Fruit fly (Drosophila melanogaster) whole organism, pupa: ENCODE data around the gene tst.

Experiments
- CG10348 ChIP-seq: fragments of 200-800 bp; sonication (Bioruptor generic); IDR thresholded peaks from 2 replicates; pipeline ENCODE4 v1.3.6; 2022; ENCODE audit warnings: missing biosample characterization, missing genetic modification characterization
- CG12605 ChIP-seq: fragments of 200-800 bp; sonication (Bioruptor generic); IDR thresholded peaks from 2 replicates; pipeline ENCODE4 v1.3.6; 2022; ENCODE audit warnings: missing biosample characterization, missing genetic modification characterization
- CG13204 ChIP-seq: fragments of 200-800 bp; sonication (Bioruptor generic); optimal IDR thresholded peaks from 2 replicates; lab custom pipeline; 2018; ENCODE audit warnings: missing biosample characterization, mild to moderate bottlenecking, missing genetic modification characterization, moderate library complexity
- CG14655 ChIP-seq: fragments of 200-800 bp; sonication (Bioruptor generic); optimal IDR thresholded peaks from 3 replicates; lab custom pipeline; 2017; ENCODE audit warnings: mild to moderate bottlenecking, missing biosample characterization, missing genetic modification reagents, missing genetic modification characterization
- CG15710 ChIP-seq: fragments of 200-800 bp; sonication (Bioruptor generic); optimal IDR thresholded peaks from 2 replicates; lab custom pipeline; 2018; ENCODE audit warnings: missing biosample characterization, mild to moderate bottlenecking, missing genetic modification characterization, moderate library complexity
- CG17806 ChIP-seq: fragments of 200-800 bp; sonication (Bioruptor generic); optimal IDR thresholded peaks from 2 replicates; lab custom pipeline; 2018; ENCODE audit warnings: missing biosample characterization, mild to moderate bottlenecking, missing genetic modification characterization, moderate library complexity
- CG32121 ChIP-seq: fragments of 200-800 bp; sonication (Bioruptor generic); IDR thresholded peaks from 2 replicates; pipeline ENCODE4 v1.3.6; 2022; ENCODE audit warnings: missing biosample characterization, missing genetic modification characterization
- CG34367 ChIP-seq: fragments of 200-800 bp; sonication (Bioruptor generic); optimal IDR thresholded peaks from 2 replicates; lab custom pipeline; 2018; ENCODE audit warnings: missing biosample characterization, mild to moderate bottlenecking, missing genetic modification characterization
- CG4496 ChIP-seq: fragments of 200-800 bp; sonication (Bioruptor generic); IDR thresholded peaks from 3 replicates; pipeline ENCODE4 v1.3.6; 2022; ENCODE audit warnings: missing biosample characterization, missing genetic modification characterization
- CG8159 ChIP-seq: fragments of 200-800 bp; sonication (Bioruptor generic); optimal IDR thresholded peaks from 3 replicates; lab custom pipeline; 2018; ENCODE audit warnings: missing biosample characterization, mild to moderate bottlenecking, missing genetic modification characterization, moderate library complexity
- CG8301 ChIP-seq: fragments of 200-800 bp; sonication (Bioruptor generic); optimal IDR thresholded peaks from 2 replicates; lab custom pipeline; 2018; ENCODE audit warnings: missing biosample characterization, mild to moderate bottlenecking, missing genetic modification characterization
- CG9948 ChIP-seq: fragments of 200-800 bp; sonication (Bioruptor generic); optimal IDR thresholded peaks from 2 replicates; lab custom pipeline; 2018; ENCODE audit warnings: missing biosample characterization, mild to moderate bottlenecking, missing genetic modification characterization, moderate library complexity
- D1 ChIP-seq: fragments of 200-800 bp; sonication (Bioruptor generic); optimal IDR thresholded peaks from 2 replicates; lab custom pipeline; 2018; ENCODE audit warnings: missing biosample characterization, mild to moderate bottlenecking, missing genetic modification characterization, moderate library complexity
- EcR ChIP-seq: fragments of 200-800 bp; sonication (Bioruptor generic); optimal IDR thresholded peaks from 3 replicates; lab custom pipeline; 2019; ENCODE audit warnings: missing biosample characterization, missing genetic modification characterization, mild to moderate bottlenecking, moderate library complexity, missing genetic modification reagents
- Ets98B ChIP-seq: fragments of 200-800 bp; sonication (Bioruptor generic); IDR thresholded peaks from 2 replicates; pipeline ENCODE4 v1.3.6; 2022; ENCODE audit warnings: missing biosample characterization, missing genetic modification characterization
- Pif1A ChIP-seq: fragments of 200-800 bp; sonication (Bioruptor generic); optimal IDR thresholded peaks from 3 replicates; lab custom pipeline; 2016; ENCODE audit warnings: missing biosample characterization, missing genetic modification characterization
- Pif1B ChIP-seq: fragments of 200-800 bp; sonication (Bioruptor generic); optimal IDR thresholded peaks from 3 replicates; lab custom pipeline; 2016; ENCODE audit warnings: missing biosample characterization, missing genetic modification characterization
- Snoo ChIP-seq: fragments of 200-800 bp; sonication (Bioruptor generic); optimal IDR thresholded peaks from 3 replicates; lab custom pipeline; 2017; ENCODE audit warnings: missing biosample characterization, mild to moderate bottlenecking, missing genetic modification characterization, inconsistent platforms
- fd96Ca ChIP-seq: fragments of 200-800 bp; sonication (Bioruptor generic); IDR thresholded peaks from 3 replicates; pipeline ENCODE4 v1.3.6; 2022; ENCODE audit warnings: missing biosample characterization, missing genetic modification characterization
- gl ChIP-seq: fragments of 200-800 bp; sonication (Bioruptor generic); optimal IDR thresholded peaks from 2 replicates; lab custom pipeline; 2018; ENCODE audit warnings: missing biosample characterization, mild to moderate bottlenecking, missing genetic modification characterization
- rn ChIP-seq: fragments of 200-800 bp; sonication (Bioruptor generic); IDR thresholded peaks from 2 replicates; pipeline ENCODE4 v1.3.6; 2022; ENCODE audit warnings: missing biosample characterization, missing genetic modification characterization

Gene tst

DNA sequence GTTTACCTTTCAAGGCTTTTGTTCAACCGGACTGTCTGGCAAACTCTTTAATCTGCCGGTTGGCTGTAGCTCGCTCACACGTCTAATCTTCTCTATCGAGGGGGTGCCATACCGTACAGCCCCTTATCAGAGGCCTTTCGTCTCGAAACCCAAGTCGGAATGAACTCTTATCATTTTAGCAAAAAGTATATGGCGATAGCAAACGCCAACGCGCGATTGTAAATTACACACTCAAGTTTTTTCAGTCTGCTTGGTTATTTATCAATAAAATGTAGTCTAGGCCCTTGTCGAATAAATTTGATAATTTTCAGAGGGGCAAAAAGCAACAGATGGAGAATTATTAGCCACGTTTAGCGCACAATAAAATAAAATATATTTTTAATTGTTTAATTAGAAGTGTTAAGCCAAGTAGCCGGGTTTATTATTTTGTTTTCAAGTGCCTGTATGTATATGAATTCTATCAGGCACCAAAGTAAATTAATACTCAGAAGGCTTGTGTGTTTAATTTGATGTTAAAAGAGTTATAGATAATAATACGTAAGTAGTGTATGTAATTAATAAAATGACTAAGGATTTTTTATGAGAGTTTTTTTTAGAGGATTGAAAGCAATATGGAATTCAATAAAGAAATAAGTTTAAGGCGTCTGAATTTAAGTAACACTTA lies 47.7 kb downstream of the tst start:
- TF ChIP-seq CG12605 (no peak), EcR (GFP tag; lab: Kevin White, UChicago) (peak; percentile 61)

DNA sequence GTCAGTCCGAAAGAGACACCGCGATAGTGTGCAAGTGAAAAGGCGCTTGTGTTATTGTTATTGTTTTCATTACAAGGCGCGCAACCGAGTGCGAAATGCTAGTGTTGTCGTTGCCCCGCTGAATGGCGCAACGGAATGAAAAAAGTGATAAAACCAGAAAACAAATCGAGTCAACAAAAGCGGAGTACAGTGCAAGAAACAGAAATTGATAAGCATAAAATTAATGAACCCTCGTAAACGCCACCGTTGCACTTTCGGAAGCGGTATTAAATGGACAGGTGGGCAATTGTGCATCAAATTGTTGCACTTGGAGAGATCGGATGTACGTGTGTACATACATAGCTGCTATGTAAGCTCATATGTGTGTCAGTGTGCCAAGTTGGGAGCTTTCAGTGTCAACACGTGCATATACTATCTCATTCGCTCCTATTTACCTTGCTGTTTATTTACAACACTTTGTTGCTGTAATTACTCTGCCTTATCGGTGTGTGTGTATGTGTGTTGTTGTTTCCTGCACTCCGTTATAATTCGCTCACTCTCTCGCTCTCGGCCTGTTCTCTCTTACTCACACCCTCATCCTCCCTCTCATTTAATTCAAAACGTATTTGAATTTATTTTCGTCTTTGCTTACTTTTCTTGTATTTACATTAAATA lies 49.2 kb downstream of the tst start:
- TF ChIP-seq CG4496 (GFP tag; lab: Robert Waterston, UW) = peak; percentile 55; the same call in 1 of the 3 replicates
- peak; percentile 42 for TF ChIP-seq CG8159 (tag; lab: Kevin White, UChicago)
- peak; percentile 23 for TF ChIP-seq CG15710 (tag; lab: Kevin White, UChicago)
- no peak for TF ChIP-seq CG9948 (tag; lab: Kevin White, UChicago)
- TF ChIP-seq rn (GFP tag; lab: Robert Waterston, UW) = no peak
- TF ChIP-seq CG10348 = no peak
- TF ChIP-seq fd96Ca = peak; percentile 56
- TF ChIP-seq D1 (tag; lab: Kevin White, UChicago) = no peak
- peak; percentile 36 for TF ChIP-seq CG17806 (tag; lab: Kevin White, UChicago)
- no peak for TF ChIP-seq Pif1A (GFP tag; lab: Kevin White, UChicago)
- TF ChIP-seq CG14655 = peak; percentile 40
- TF ChIP-seq Snoo (tag; lab: Kevin White, UChicago) = no peak
- peak; percentile 40 for TF ChIP-seq CG8301 (tag; lab: Kevin White, UChicago)
- peak; percentile 79 for TF ChIP-seq gl
- peak; percentile 29 for TF ChIP-seq Pif1B (GFP tag; lab: Kevin White, UChicago)
- TF ChIP-seq CG34367 (tag; lab: Kevin White, UChicago) = peak; percentile 41
- peak; percentile 73 for TF ChIP-seq EcR (GFP tag; lab: Kevin White, UChicago)
- no peak for TF ChIP-seq CG13204 (GFP tag; lab: Kevin White, UChicago)
- TF ChIP-seq Ets98B (GFP tag; lab: Robert Waterston, UW) = peak; percentile 60
- no peak; the same call in 1 of the 2 replicates for TF ChIP-seq CG12605
- peak; percentile 68 for TF ChIP-seq CG32121 (GFP tag; lab: Robert Waterston, UW)

DNA sequence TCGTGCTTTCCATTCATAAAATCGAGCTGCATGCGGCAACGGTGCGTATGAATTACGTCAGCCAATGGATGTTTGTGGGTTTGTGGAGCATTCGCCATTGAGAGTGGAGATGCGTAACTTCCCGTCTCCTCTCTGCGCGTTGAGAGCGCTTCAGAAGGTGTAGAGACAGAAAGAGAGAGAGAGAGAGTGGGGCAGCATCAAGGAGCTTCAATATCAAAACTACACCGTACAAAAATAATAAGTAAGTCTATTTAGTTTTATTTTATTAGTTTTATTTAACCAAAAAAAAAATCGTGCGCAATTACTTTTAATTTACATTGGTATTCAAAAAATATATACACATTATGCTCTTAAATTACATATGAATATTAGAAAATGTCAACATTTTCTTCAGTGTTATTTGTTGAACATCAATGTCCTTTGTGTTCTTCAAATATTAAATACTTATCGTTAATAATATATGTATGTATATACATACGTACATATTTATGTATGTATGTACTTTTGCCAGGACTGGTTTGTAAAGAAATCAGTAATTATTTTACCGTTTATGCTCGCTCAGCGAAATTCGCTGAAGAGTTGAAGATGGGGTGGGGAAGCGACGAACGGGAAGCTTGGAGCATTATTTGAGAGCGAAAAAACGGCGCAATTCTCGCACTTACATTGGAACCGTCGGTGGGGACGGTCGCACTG lies 49.8 kb downstream of the tst start, which contains the start of gene CG10365:
CG10365 (plus strand) TSS at position 652 of the 693 bp plus-strand sequence.
- TF ChIP-seq Pif1A (GFP tag; lab: Kevin White, UChicago) = peak; percentile 70
- TF ChIP-seq Ets98B (GFP tag; lab: Robert Waterston, UW) = peak; percentile 78
- TF ChIP-seq Snoo (tag; lab: Kevin White, UChicago) = peak; percentile 87
- peak; percentile 94 for TF ChIP-seq CG8301 (tag; lab: Kevin White, UChicago)
- TF ChIP-seq fd96Ca = no peak
- TF ChIP-seq rn (GFP tag; lab: Robert Waterston, UW) = peak; percentile 86
- peak; percentile 97 for TF ChIP-seq CG8159 (tag; lab: Kevin White, UChicago)
- TF ChIP-seq CG12605 = peak; percentile 93
- peak; percentile 96 for TF ChIP-seq D1 (tag; lab: Kevin White, UChicago)
- peak; percentile 55 for TF ChIP-seq CG13204 (GFP tag; lab: Kevin White, UChicago)
- TF ChIP-seq EcR (GFP tag; lab: Kevin White, UChicago) = peak; percentile 41
- TF ChIP-seq gl = peak; percentile 45
- peak; percentile 96 for TF ChIP-seq CG9948 (tag; lab: Kevin White, UChicago)
- peak; percentile 56 for TF ChIP-seq Pif1B (GFP tag; lab: Kevin White, UChicago)
- peak; percentile 89 for TF ChIP-seq CG14655
- TF ChIP-seq CG10348 = no peak; the same call in 1 of the 2 replicates
- peak; percentile 88 for TF ChIP-seq CG32121 (GFP tag; lab: Robert Waterston, UW)
- TF ChIP-seq CG17806 (tag; lab: Kevin White, UChicago) = peak; percentile 94
- TF ChIP-seq CG34367 (tag; lab: Kevin White, UChicago) = peak; percentile 86
- peak; percentile 90 for TF ChIP-seq CG4496 (GFP tag; lab: Robert Waterston, UW)
- peak; percentile 93 for TF ChIP-seq CG15710 (tag; lab: Kevin White, UChicago)

DNA sequence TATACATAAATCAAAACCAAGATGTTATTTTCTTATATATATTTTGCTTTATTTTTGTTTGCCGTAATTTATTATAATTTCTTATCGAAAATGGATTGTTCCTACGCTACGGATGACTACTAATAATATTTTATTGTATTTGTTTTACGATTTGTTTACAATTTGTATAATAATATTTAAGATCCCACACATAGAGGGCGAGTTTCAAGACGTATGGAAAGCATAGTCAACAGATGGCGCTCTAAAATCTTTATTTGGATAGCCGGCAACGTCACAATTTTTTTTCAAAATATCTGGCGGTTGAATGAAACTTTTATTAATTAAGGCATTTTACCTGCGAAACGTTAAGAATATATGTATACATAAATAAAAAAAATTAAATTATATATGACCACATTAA lies 50.7 kb downstream of the tst start:
- no peak for TF ChIP-seq CG9948 (tag; lab: Kevin White, UChicago)
- TF ChIP-seq CG8301 (tag; lab: Kevin White, UChicago) = no peak
- TF ChIP-seq D1 (tag; lab: Kevin White, UChicago) = peak; percentile 84
- TF ChIP-seq CG15710 (tag; lab: Kevin White, UChicago) = no peak

DNA sequence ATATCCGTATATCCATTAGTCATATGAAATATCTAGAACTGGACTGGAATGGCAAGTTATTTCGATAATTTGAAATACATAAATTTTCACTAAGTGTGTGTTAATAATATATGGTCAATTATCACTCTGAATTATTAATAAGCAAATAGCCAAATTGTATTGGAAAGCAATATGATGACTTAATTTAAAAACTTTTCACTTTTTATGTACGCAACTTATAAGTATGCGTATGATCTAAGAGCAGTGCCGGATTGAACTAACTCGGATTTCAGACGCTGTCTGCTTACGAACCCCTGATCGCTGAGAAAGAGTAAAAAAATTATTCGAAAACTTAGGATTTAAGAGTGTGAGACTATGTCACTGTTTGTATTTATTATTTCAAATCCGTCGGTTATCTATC lies 51.1 kb downstream of the tst start, which contains the start of gene CG10232:
CG10232 (minus strand) TSS at position 101 of the 400 bp plus-strand sequence.
- TF ChIP-seq CG9948 (tag; lab: Kevin White, UChicago) (no peak), D1 (tag; lab: Kevin White, UChicago) (no peak), CG15710 (tag; lab: Kevin White, UChicago) (no peak), CG10348 (no peak), Pif1B (GFP tag; lab: Kevin White, UChicago) (no peak), CG8301 (tag; lab: Kevin White, UChicago) (no peak), CG32121 (GFP tag; lab: Robert Waterston, UW) (no peak), CG34367 (tag; lab: Kevin White, UChicago) (no peak), fd96Ca (no peak), CG13204 (GFP tag; lab: Kevin White, UChicago) (no peak), rn (GFP tag; lab: Robert Waterston, UW) (no peak), CG12605 (no peak), Pif1A (GFP tag; lab: Kevin White, UChicago) (no peak), CG8159 (tag; lab: Kevin White, UChicago) (no peak), Ets98B (GFP tag; lab: Robert Waterston, UW) (no peak), CG14655 (no peak), CG4496 (GFP tag; lab: Robert Waterston, UW) (no peak), EcR (GFP tag; lab: Kevin White, UChicago) (no peak)
